Worm (Caenorhabditis elegans): ENCODE measurements around the gene srx-76.

DNA sequence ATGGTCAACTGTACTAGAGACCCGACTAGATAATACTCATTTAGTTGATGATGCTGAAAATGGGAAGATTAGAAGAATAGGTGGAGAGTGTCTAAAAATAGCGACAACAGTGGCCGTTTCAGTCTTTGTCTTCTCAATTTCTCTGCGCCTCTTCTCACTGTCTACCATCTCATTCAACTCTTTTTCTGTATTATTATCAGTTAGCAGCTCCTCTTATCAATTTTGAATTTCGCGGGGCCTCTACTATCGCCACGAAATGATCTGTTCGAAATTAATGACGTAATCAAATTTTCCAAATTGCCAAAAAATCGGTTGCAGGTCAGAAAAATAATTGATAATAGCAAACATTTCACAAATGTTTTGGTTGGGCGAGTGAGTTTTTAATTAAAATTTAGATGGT, 50.1 kb downstream of the srx-76 start:
- no peak for TF ChIP-seq him-1 (tag; optimal IDR thresholded peaks at IDR 0.05)
- no peak for TF ChIP-seq W03F9.2 (tag; optimal IDR thresholded peaks at IDR 0.05)
